Worm (Caenorhabditis elegans): ENCODE data around the gene C36C5.14.

C36C5.14 gene

DNA sequence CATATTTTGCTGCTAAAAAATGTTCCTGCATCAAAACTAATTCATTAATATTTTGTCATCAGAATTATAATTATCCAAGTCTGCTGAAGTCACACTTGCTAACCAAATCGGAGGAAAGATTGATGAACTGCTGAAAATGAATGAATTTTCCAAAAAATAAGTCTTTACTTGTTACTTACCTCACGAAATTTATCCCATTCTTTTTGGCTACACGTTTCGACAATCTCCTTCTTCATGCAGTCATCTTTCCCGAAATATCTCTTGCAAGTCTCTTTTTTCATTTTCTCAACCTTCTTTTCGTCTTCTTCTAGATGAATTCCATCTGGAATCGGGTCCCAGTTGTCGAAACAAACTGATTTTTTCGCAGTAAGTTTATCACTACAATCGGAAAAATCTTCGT is 7.0 kb downstream of the C36C5.14 start:
- TF ChIP-seq snpc-4 (tag; optimal IDR thresholded peaks at IDR 0.05) (no peak), lin-11 (tag; optimal IDR thresholded peaks at IDR 0.05) (no peak), ceh-16 (tag; optimal IDR thresholded peaks at IDR 0.05) (no peak), fos-1 (tag; optimal IDR thresholded peaks at IDR 0.05) (no peak), crh-2 (tag; optimal IDR thresholded peaks at IDR 0.05) (no peak), ztf-11 (tag; optimal IDR thresholded peaks at IDR 0.05) (no peak), nhr-6 (tag; optimal IDR thresholded peaks at IDR 0.05) (no peak), zag-1 (tag; optimal IDR thresholded peaks at IDR 0.05) (no peak), alr-1 (tag; optimal IDR thresholded peaks at IDR 0.05) (no peak), aly-2 (tag; optimal IDR thresholded peaks at IDR 0.05) (no peak), unc-39 (tag; optimal IDR thresholded peaks at IDR 0.05) (no peak), mab-5 (tag; optimal IDR thresholded peaks at IDR 0.05) (no peak), nhr-23 (tag; optimal IDR thresholded peaks at IDR 0.05) (no peak), nhr-25 (tag; optimal IDR thresholded peaks at IDR 0.05) (no peak), sma-9 (GFP tag; optimal IDR thresholded peaks at IDR 0.05) (no peak), sma-9 (tag; optimal IDR thresholded peaks at IDR 0.05) (no peak), nhr-21 (tag; optimal IDR thresholded peaks at IDR 0.05) (no peak), ceh-82 (tag; optimal IDR thresholded peaks at IDR 0.05) (no peak), nhr-237 (tag; optimal IDR thresholded peaks at IDR 0.05) (no peak), mbf-1 (tag; optimal IDR thresholded peaks at IDR 0.05) (no peak), blmp-1 (tag; optimal IDR thresholded peaks at IDR 0.05; ENCODE audit: insufficient read depth) (no peak)

DNA sequence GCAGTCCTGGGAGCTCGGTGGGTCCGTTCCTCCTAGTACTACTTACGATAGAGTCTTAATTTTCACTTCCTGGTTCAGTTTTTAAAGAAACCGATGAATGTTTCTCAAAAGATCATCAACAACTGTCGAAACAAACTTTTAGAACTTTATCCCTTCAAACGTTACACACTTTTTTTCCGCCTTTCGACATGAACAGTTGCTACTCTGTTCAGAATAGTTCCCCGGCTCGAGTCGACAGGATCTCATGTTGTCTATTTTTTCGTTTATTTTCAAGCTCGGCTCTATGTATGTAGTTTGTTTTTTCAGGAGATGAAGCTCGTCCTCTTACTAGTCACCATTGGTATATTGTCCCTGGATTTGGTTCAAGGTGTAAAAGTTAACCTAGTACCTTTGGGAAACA is 8.6 kb downstream of the C36C5.14 start, which contains the start of gene exh-1:
Gene exh-1 (plus strand): TSS at position 301 of the 400 bp plus-strand sequence.
- TF ChIP-seq nhr-12 (tag; optimal IDR thresholded peaks at IDR 0.05) (no peak), ZK546.5 (tag; optimal IDR thresholded peaks at IDR 0.05) (no peak), lin-11 (tag; optimal IDR thresholded peaks at IDR 0.05) (no peak), ama-1 (optimal IDR thresholded peaks at IDR 0.05) (no peak)

ce11 chrV:3155072-3155471 is 10.3 kb downstream of the C36C5.14 start, which contains the start of gene srab-7:
TSS of gene srab-7 (minus strand) at chrV:3155172.
- TF ChIP-seq blmp-1 (tag; optimal IDR thresholded peaks at IDR 0.05; ENCODE audit: insufficient read depth) (no peak), F13H6.1 (tag; optimal IDR thresholded peaks at IDR 0.05) (no peak), elt-1 (tag; optimal IDR thresholded peaks at IDR 0.05) (no peak), Y55F3AM.14 (GFP tag; optimal IDR thresholded peaks at IDR 0.05) (no peak), egl-27 (tag; optimal IDR thresholded peaks at IDR 0.05) (no peak), nhr-10 (tag; optimal IDR thresholded peaks at IDR 0.05) (no peak), nhr-25 (tag; optimal IDR thresholded peaks at IDR 0.05) (no peak)

- TF ChIP-seq mbf-1 (tag; optimal IDR thresholded peaks at IDR 0.05) (no peak), lin-13 (GFP tag; optimal IDR thresholded peaks at IDR 0.05) (no peak), peb-1 (tag; optimal IDR thresholded peaks at IDR 0.05) (no peak), nhr-6 (tag; optimal IDR thresholded peaks at IDR 0.05) (no peak), ztf-11 (tag; optimal IDR thresholded peaks at IDR 0.05) (no peak), snpc-4 (tag; optimal IDR thresholded peaks at IDR 0.05) (no peak), nhr-25 (tag; optimal IDR thresholded peaks at IDR 0.05) (no peak)
These were observed 13.5 kb downstream of the C36C5.14 start, which contains the start of gene srab-6 for ce11 chrV:3151862-3152261. TSS of gene srab-6 (minus strand) at chrV:3151962.

- TF ChIP-seq crh-2 (tag; optimal IDR thresholded peaks at IDR 0.05), result no peak
- TF ChIP-seq sma-3 (GFP tag; optimal IDR thresholded peaks at IDR 0.05), result no peak
- TF ChIP-seq alr-1 (tag; optimal IDR thresholded peaks at IDR 0.05), result no peak
- TF ChIP-seq ceh-16 (tag; optimal IDR thresholded peaks at IDR 0.05), result no peak
- TF ChIP-seq blmp-1 (tag; optimal IDR thresholded peaks at IDR 0.05; ENCODE audit: insufficient read depth), result no peak
- no peak for TF ChIP-seq sma-9 (GFP tag; optimal IDR thresholded peaks at IDR 0.05)
- no peak for TF ChIP-seq sma-9 (tag; optimal IDR thresholded peaks at IDR 0.05)
- no peak for TF ChIP-seq C34F6.9 (tag; optimal IDR thresholded peaks at IDR 0.05)
- TF ChIP-seq mdl-1 (tag; optimal IDR thresholded peaks at IDR 0.05), result no peak
- no peak for TF ChIP-seq fos-1 (tag; optimal IDR thresholded peaks at IDR 0.05)
- no peak for TF ChIP-seq mbf-1 (tag; optimal IDR thresholded peaks at IDR 0.05)
These were observed 15.4 kb downstream of the C36C5.14 start for ce11 chrV:3149910-3150428.

All from whole organism, L2 larva.